Worm (Caenorhabditis elegans) whole organism, L1 larva: ENCODE results near the gene gyg-1.

Source experiments
- aha-1 ChIP-seq: fragments of 150-350 bp; optimal IDR thresholded peaks from 2 replicates; lab custom pipeline; 2014; ENCODE audit warnings: missing biosample characterization, missing genetic modification characterization
- egl-13 ChIP-seq: sonication (generic microtip); optimal IDR thresholded peaks from 2 replicates; lab custom pipeline; 2016; ENCODE audit warnings: missing genotype, missing genetic modification reagents, missing genetic modification characterization, missing compliant biosample characterization
- irx-1 ChIP-seq: sonication (generic microtip); optimal IDR thresholded peaks from 2 replicates; lab custom pipeline; 2016; ENCODE audit warnings: missing genetic modification characterization, missing compliant biosample characterization
- jun-1 ChIP-seq: fragments of 150-350 bp; optimal IDR thresholded peaks from 2 replicates; lab custom pipeline; 2014; ENCODE audit warnings: missing biosample characterization, missing genetic modification reagents, missing genetic modification characterization
- lsy-2 ChIP-seq, 2 experiments: fragments of 150-350 bp; optimal IDR thresholded peaks; 2 replicates each; lab custom pipeline; 2014; ENCODE audit warnings: missing biosample characterization in 2 of 2, missing genetic modification characterization in 2 of 2
- nhr-84 ChIP-seq: sonication (generic microtip); optimal IDR thresholded peaks from 2 replicates; lab custom pipeline; 2017; ENCODE audit warnings: missing biosample characterization, missing genetic modification characterization
- pqm-1 ChIP-seq: sonication (generic microtip); optimal IDR thresholded peaks from 3 replicates; lab custom pipeline; 2017; ENCODE audit warnings: missing biosample characterization, missing genetic modification characterization

DNA sequence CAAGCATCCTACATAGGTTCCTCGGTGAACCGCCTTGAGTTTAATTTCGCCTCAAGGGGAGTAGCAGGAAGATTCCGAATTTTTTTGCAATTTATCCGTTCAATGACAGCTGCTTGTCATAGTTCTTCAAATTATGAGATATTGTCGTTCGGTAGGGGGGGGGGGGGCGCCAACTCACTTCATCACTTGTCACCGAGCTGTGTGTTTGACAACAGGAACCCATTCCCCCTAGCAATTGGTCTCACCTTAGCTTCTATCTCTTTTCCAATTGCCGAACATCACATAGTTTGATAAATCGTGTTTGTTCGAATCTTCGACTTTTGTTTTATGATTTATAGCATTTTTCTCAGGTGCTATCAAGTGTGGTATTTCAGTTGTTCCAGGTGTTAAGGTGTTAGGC is 42.8 kb upstream of the gyg-1 start:
- TF ChIP-seq irx-1 (tag; lab: Kevin White, UChicago) (no peak), nhr-84 (tag; lab: Kevin White, UChicago) (no peak), aha-1 (tag; lab: Kevin White, UChicago) (no peak), pqm-1 (no peak), egl-13 (tag; lab: Kevin White, UChicago) (no peak), jun-1 (tag; lab: Kevin White, UChicago) (no peak), lsy-2 (tag; optimal IDR thresholded peaks at IDR 0.05; lab: Kevin White, UChicago) (no peak)
